Fruit fly (Drosophila melanogaster) Kc167 (cell line): ENCODE results near the gene Gr98c.

Experiments used
- Myc ChIP-seq: fragments of >200 bp; optimal IDR thresholded peaks from 2 replicates; lab custom pipeline; 2017; ENCODE audit warnings: missing external identifiers
- Sin3A ChIP-seq: fragments of >200 bp; optimal IDR thresholded peaks from 2 replicates; lab custom pipeline; 2018; ENCODE audit warnings: missing external identifiers
- h ChIP-seq: fragments of >200 bp; optimal IDR thresholded peaks from 3 replicates; lab custom pipeline; 2018; ENCODE audit warnings: missing external identifiers
- insv ChIP-seq: fragments of >200 bp; optimal IDR thresholded peaks from 3 replicates; lab custom pipeline; 2018; ENCODE audit warnings: missing external identifiers
- psq ChIP-seq: fragments of >200 bp; optimal IDR thresholded peaks from 2 replicates; lab custom pipeline; 2017; ENCODE audit warnings: missing external identifiers
- ttk ChIP-seq: sonication (Bioruptor generic); optimal IDR thresholded peaks from 2 replicates; lab custom pipeline; 2017; ENCODE audit warnings: missing external identifiers

- no peak for TF ChIP-seq insv (lab: Kevin White, UChicago)
- TF ChIP-seq h (lab: Kevin White, UChicago) = no peak
- no peak for TF ChIP-seq Myc
- TF ChIP-seq psq (lab: Kevin White, UChicago) = no peak
- no peak for TF ChIP-seq Sin3A
- no peak for TF ChIP-seq ttk (lab: Kevin White, UChicago)
Observed at dm6 chr3R:27561114-27561513, 16.9 kb downstream of the Gr98c start, which contains the start of gene CG5646.
